Worm (Caenorhabditis elegans) whole organism, L4 larva: Measurements from ENCODE around the gene F12F6.1.

Source experiments
- arid-1 ChIP-seq: fragments of 200-800 bp; sonication (Bioruptor generic); conservative IDR thresholded peaks from 2 replicates; pipeline ENCODE4 v1.3.6; 2022; ENCODE audit warnings: missing genetic modification reagents, missing genetic modification characterization, missing compliant biosample characterization
- madf-9 ChIP-seq: fragments of 200-800 bp; sonication (Bioruptor generic); conservative IDR thresholded peaks from 2 replicates; pipeline ENCODE4 v1.3.6; 2022; ENCODE audit warnings: missing genetic modification reagents, missing genetic modification characterization, missing compliant biosample characterization
- nhr-41 ChIP-seq: fragments of 200-800 bp; sonication (Bioruptor generic); IDR thresholded peaks from 2 replicates; pipeline ENCODE4 v1.3.6; 2022; ENCODE audit warnings: missing genetic modification reagents, missing genetic modification characterization, missing compliant biosample characterization

ce11 chrIV:11586484-11586883, 2.7 kb downstream of the F12F6.1 start:
- TF ChIP-seq nhr-41 (GFP tag; lab: Robert Waterston, UW): no peak
- TF ChIP-seq arid-1 (GFP tag; lab: Robert Waterston, UW): no peak
- no peak for TF ChIP-seq madf-9 (GFP tag; lab: Robert Waterston, UW)
